Fruit fly (Drosophila melanogaster) whole organism, prepupa: ENCODE data around the gene Hsp67Ba.

Source experiments
- CG10669 ChIP-seq: fragments of 200-800 bp; sonication (Bioruptor generic); optimal IDR thresholded peaks from 3 replicates; lab custom pipeline; 2018; ENCODE audit warnings: missing biosample characterization, mild to moderate bottlenecking, missing genetic modification characterization, moderate library complexity
- CG11902 ChIP-seq: fragments of 200-800 bp; sonication (Bioruptor generic); optimal IDR thresholded peaks from 3 replicates; lab custom pipeline; 2016; ENCODE audit warnings: missing biosample characterization, missing genetic modification characterization
- CG16779 ChIP-seq: fragments of 200-800 bp; sonication (Bioruptor generic); optimal IDR thresholded peaks from 3 replicates; lab custom pipeline; 2017; ENCODE audit warnings: missing biosample characterization, mild to moderate bottlenecking, missing genetic modification characterization
- CG3919 ChIP-seq: fragments of 200-800 bp; sonication (Bioruptor generic); optimal IDR thresholded peaks from 3 replicates; lab custom pipeline; 2016; ENCODE audit warnings: missing biosample characterization, missing genetic modification characterization
- CG6163 ChIP-seq: fragments of 200-800 bp; sonication (Bioruptor generic); IDR thresholded peaks from 3 replicates; pipeline ENCODE4 v1.3.6; 2022; ENCODE audit warnings: missing biosample characterization, missing genetic modification characterization
- CG7368 ChIP-seq: fragments of 200-800 bp; sonication (Bioruptor generic); optimal IDR thresholded peaks from 3 replicates; lab custom pipeline; 2016; ENCODE audit warnings: missing biosample characterization, missing genetic modification characterization
- CG8319 ChIP-seq: fragments of 200-800 bp; sonication (Bioruptor generic); optimal IDR thresholded peaks from 3 replicates; lab custom pipeline; 2016; ENCODE audit warnings: missing biosample characterization, missing genetic modification characterization
- Hr4 ChIP-seq: fragments of 200-800 bp; sonication (Bioruptor generic); optimal IDR thresholded peaks from 3 replicates; lab custom pipeline; 2016; ENCODE audit warnings: missing biosample characterization, missing genetic modification characterization
- Lpt ChIP-seq: fragments of 200-800 bp; sonication (Bioruptor generic); optimal IDR thresholded peaks from 3 replicates; lab custom pipeline; 2016; ENCODE audit warnings: missing biosample characterization, missing genetic modification characterization
- Sox102F ChIP-seq: fragments of 200-800 bp; sonication (Bioruptor generic); optimal IDR thresholded peaks from 2 replicates; lab custom pipeline; 2016; ENCODE audit warnings: missing biosample characterization, mild to moderate bottlenecking, missing genetic modification characterization
- Sox15 ChIP-seq: fragments of 200-800 bp; sonication (Bioruptor generic); optimal IDR thresholded peaks from 3 replicates; lab custom pipeline; 2016; ENCODE audit warnings: missing biosample characterization, missing genetic modification characterization
- cyc ChIP-seq: fragments of 200-800 bp; sonication (Bioruptor generic); optimal IDR thresholded peaks from 3 replicates; lab custom pipeline; 2016; ENCODE audit warnings: missing biosample characterization, missing genetic modification characterization
- dsx ChIP-seq: fragments of 200-800 bp; optimal IDR thresholded peaks from 3 replicates; lab custom pipeline; 2019; ENCODE audit warnings: missing biosample characterization, mild to moderate bottlenecking, missing genetic modification characterization, moderate library complexity; ENCODE audit not compliant: poor library complexity, severe bottlenecking
- eg ChIP-seq: fragments of 200-800 bp; sonication (Bioruptor generic); IDR thresholded peaks from 3 replicates; pipeline ENCODE4 v1.3.6; 2022; ENCODE audit warnings: missing biosample characterization, missing genetic modification characterization

DNA sequence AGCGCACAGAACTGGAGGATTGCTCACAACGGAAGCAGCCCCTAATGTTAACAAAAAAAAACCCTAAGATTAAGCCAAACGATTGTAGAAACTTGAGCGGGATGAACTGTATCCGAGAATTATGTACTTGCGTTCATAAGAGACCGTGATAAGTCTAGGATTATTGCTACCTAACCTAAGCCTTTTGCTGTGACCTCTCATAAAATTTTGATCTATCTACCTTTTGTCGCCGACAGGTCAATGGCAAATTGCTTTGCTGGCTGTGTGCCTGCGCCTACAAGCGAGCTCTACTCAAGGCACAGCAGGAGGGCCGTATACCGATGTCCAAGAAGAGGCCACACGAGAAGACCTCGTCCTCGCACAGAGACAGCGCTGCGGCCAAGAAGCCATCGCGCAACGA, 10.7 kb downstream of the Hsp67Ba start:
- no peak for TF ChIP-seq CG7368 (GFP tag; lab: Kevin White, UChicago)
- TF ChIP-seq Lpt: no peak
- no peak for TF ChIP-seq Sox102F (GFP tag; lab: Kevin White, UChicago)
- no peak for TF ChIP-seq cyc (GFP tag; lab: Kevin White, UChicago)
- no peak for TF ChIP-seq CG16779
- TF ChIP-seq Sox15 (GFP tag; lab: Kevin White, UChicago): no peak
- TF ChIP-seq CG8319: no peak
- TF ChIP-seq dsx (GFP tag; lab: Kevin White, UChicago): no peak
- TF ChIP-seq CG6163 (GFP tag; lab: Robert Waterston, UW): no peak
- no peak for TF ChIP-seq CG3919
- TF ChIP-seq CG10669 (GFP tag; lab: Kevin White, UChicago): no peak
- no peak for TF ChIP-seq eg (GFP tag; lab: Robert Waterston, UW)
- TF ChIP-seq CG11902 (GFP tag; lab: Kevin White, UChicago): no peak
- TF ChIP-seq Hr4 (GFP tag; lab: Kevin White, UChicago): no peak
